Worm (Caenorhabditis elegans) whole organism, L3 larva: ENCODE results near the gene K08E7.8.

Source experiments
- ama-1 ChIP-seq: fragments of 150-350 bp; optimal IDR thresholded peaks from 2 replicates; lab custom pipeline; 2018
- ceh-16 ChIP-seq: sonication (generic microtip); optimal IDR thresholded peaks from 2 replicates; lab custom pipeline; 2017; ENCODE audit warnings: missing biosample characterization, missing genetic modification characterization
- ceh-82 ChIP-seq: fragments of 150-350 bp; optimal IDR thresholded peaks from 2 replicates; lab custom pipeline; 2014; ENCODE audit warnings: missing biosample characterization, missing genetic modification characterization
- ceh-9 ChIP-seq: sonication (generic microtip); optimal IDR thresholded peaks from 2 replicates; lab custom pipeline; 2018; ENCODE audit warnings: missing biosample characterization, missing genetic modification characterization
- daf-12 ChIP-seq: fragments of 150-350 bp; optimal IDR thresholded peaks from 2 replicates; lab custom pipeline; 2014; ENCODE audit warnings: missing biosample characterization, missing genetic modification reagents, missing genetic modification characterization
- egl-5 ChIP-seq: fragments of 150-350 bp; optimal IDR thresholded peaks from 2 replicates; lab custom pipeline; 2017; ENCODE audit warnings: missing biosample characterization, missing genetic modification reagents, missing genetic modification characterization, inconsistent platforms
- elt-2 ChIP-seq: sonication (generic microtip); optimal IDR thresholded peaks from 2 replicates; lab custom pipeline; 2016; ENCODE audit warnings: missing genetic modification reagents, mild to moderate bottlenecking, missing genetic modification characterization, missing compliant biosample characterization
- eor-1 ChIP-seq, 2 experiments: fragments of 150-350 bp; optimal IDR thresholded peaks; 2 replicates each; lab custom pipeline; 2014 to 2018; ENCODE audit warnings: missing biosample characterization in 2 of 2, missing genetic modification characterization in 2 of 2
- fkh-2 ChIP-seq: fragments of 150-350 bp; optimal IDR thresholded peaks from 2 replicates; lab custom pipeline; 2014; ENCODE audit warnings: missing biosample characterization, missing genetic modification reagents, missing genetic modification characterization
- hmg-11 ChIP-seq: sonication (generic microtip); optimal IDR thresholded peaks from 2 replicates; lab custom pipeline; 2016; ENCODE audit warnings: missing genetic modification characterization, missing compliant biosample characterization
- lin-39 ChIP-seq: fragments of 150-350 bp; optimal IDR thresholded peaks from 2 replicates; lab custom pipeline; 2018; ENCODE audit warnings: missing biosample characterization, missing genetic modification reagents, missing genetic modification characterization
- mdl-1 ChIP-seq: fragments of 150-350 bp; optimal IDR thresholded peaks from 2 replicates; lab custom pipeline; 2014; ENCODE audit warnings: missing biosample characterization, missing genetic modification characterization
- mml-1 ChIP-seq: fragments of 150-350 bp; sonication (generic microtip); optimal IDR thresholded peaks from 3 replicates; lab custom pipeline; 2014; ENCODE audit warnings: missing biosample characterization, missing genetic modification characterization
- nfya-1 ChIP-seq: sonication (generic microtip); optimal IDR thresholded peaks from 2 replicates; lab custom pipeline; 2017; ENCODE audit warnings: missing genetic modification characterization, mild to moderate bottlenecking, missing compliant biosample characterization, antibody characterized with exemption, moderate library complexity; ENCODE audit not compliant: insufficient read depth
- nhr-11 ChIP-seq: fragments of 150-350 bp; optimal IDR thresholded peaks from 2 replicates; lab custom pipeline; 2014; ENCODE audit warnings: missing biosample characterization, missing genetic modification characterization
- nhr-12 ChIP-seq: fragments of 150-350 bp; optimal IDR thresholded peaks from 2 replicates; lab custom pipeline; 2014; ENCODE audit warnings: missing biosample characterization, missing genetic modification characterization
- nhr-237 ChIP-seq: fragments of 150-350 bp; optimal IDR thresholded peaks from 2 replicates; lab custom pipeline; 2014; ENCODE audit warnings: missing biosample characterization, missing genetic modification characterization
- nhr-25 ChIP-seq: sonication (generic microtip); optimal IDR thresholded peaks from 2 replicates; lab custom pipeline; 2017; ENCODE audit warnings: missing biosample characterization, missing genetic modification characterization
- nhr-43 ChIP-seq: sonication (generic microtip); optimal IDR thresholded peaks from 2 replicates; lab custom pipeline; 2016; ENCODE audit warnings: mild to moderate bottlenecking, missing genetic modification characterization, missing compliant biosample characterization; ENCODE audit not compliant: poor library complexity, severe bottlenecking
- nhr-67 ChIP-seq: fragments of 150-350 bp; optimal IDR thresholded peaks from 2 replicates; lab custom pipeline; 2014; ENCODE audit warnings: missing biosample characterization, missing genetic modification characterization
- nhr-76 ChIP-seq: fragments of 150-350 bp; sonication (generic microtip); optimal IDR thresholded peaks from 5 replicates; lab custom pipeline; 2014; ENCODE audit warnings: missing biosample characterization, missing genetic modification characterization
- nhr-77 ChIP-seq: fragments of 150-350 bp; optimal IDR thresholded peaks from 2 replicates; lab custom pipeline; 2014; ENCODE audit warnings: missing biosample characterization, missing genetic modification characterization
- pha-4 ChIP-seq: fragments of 150-350 bp; optimal IDR thresholded peaks from 2 replicates; lab custom pipeline; 2014; ENCODE audit warnings: missing biosample characterization, missing genetic modification reagents, missing genetic modification characterization
- pqm-1 ChIP-seq: fragments of 150-350 bp; optimal IDR thresholded peaks from 2 replicates; lab custom pipeline; 2017; ENCODE audit warnings: missing biosample characterization, missing genetic modification characterization, inconsistent platforms
- skn-1 ChIP-seq: fragments of 150-350 bp; optimal IDR thresholded peaks from 2 replicates; lab custom pipeline; 2014; ENCODE audit warnings: missing biosample characterization, missing genetic modification characterization
- unc-39 ChIP-seq: sonication (generic microtip); optimal IDR thresholded peaks from 4 replicates; lab custom pipeline; 2017; ENCODE audit warnings: missing biosample characterization, missing genetic modification characterization
- unc-62 ChIP-seq: fragments of 150-350 bp; sonication (generic microtip); optimal IDR thresholded peaks from 4 replicates; lab custom pipeline; 2014; ENCODE audit warnings: missing biosample characterization, missing genetic modification reagents, missing genetic modification characterization
- zag-1 ChIP-seq: fragments of 150-350 bp; optimal IDR thresholded peaks from 2 replicates; lab custom pipeline; 2014; ENCODE audit warnings: missing biosample characterization, missing genetic modification characterization
- ztf-11 ChIP-seq: fragments of 150-350 bp; optimal IDR thresholded peaks from 2 replicates; lab custom pipeline; 2014; ENCODE audit warnings: missing biosample characterization, missing genetic modification characterization
- ztf-4 ChIP-seq: fragments of 150-350 bp; optimal IDR thresholded peaks from 2 replicates; lab custom pipeline; 2014; ENCODE audit warnings: missing biosample characterization, missing genetic modification characterization

Gene K08E7.8

ce11 chrIV:12620921-12621320 lies 35.1 kb upstream of the K08E7.8 start:
- no peak for TF ChIP-seq elt-2 (tag; lab: Kevin White, UChicago)
- no peak for TF ChIP-seq nhr-76 (tag; lab: Kevin White, UChicago)
- TF ChIP-seq pha-4 (tag; lab: Kevin White, UChicago), result no peak
- TF ChIP-seq nfya-1 (tag; lab: Kevin White, UChicago), result no peak
- no peak for TF ChIP-seq nhr-12 (tag; lab: Kevin White, UChicago)
- TF ChIP-seq mdl-1 (tag; lab: Kevin White, UChicago), result no peak
- no peak for TF ChIP-seq unc-62
- TF ChIP-seq nhr-11 (tag; lab: Kevin White, UChicago), result no peak
- TF ChIP-seq nhr-77 (tag; lab: Kevin White, UChicago), result no peak
- TF ChIP-seq hmg-11 (tag; lab: Kevin White, UChicago), result no peak
- TF ChIP-seq ceh-16, result no peak
- TF ChIP-seq, all 47 proteins: peak for 0

ce11 chrIV:12618877-12619276 lies 33.0 kb upstream of the K08E7.8 start:
- TF ChIP-seq ztf-11 (tag; lab: Kevin White, UChicago) (no peak), hmg-11 (tag; lab: Kevin White, UChicago) (no peak), fkh-2 (tag; lab: Kevin White, UChicago) (no peak), elt-2 (tag; lab: Kevin White, UChicago) (peak; percentile 11), nhr-25 (tag; lab: Kevin White, UChicago) (no peak), pqm-1 (no peak), nhr-237 (tag; lab: Kevin White, UChicago) (no peak), unc-39 (tag; lab: Kevin White, UChicago) (no peak), pha-4 (tag; lab: Kevin White, UChicago) (peak; percentile 61), daf-12 (no peak), unc-62 (no peak), ceh-9 (no peak), mml-1 (tag; lab: Kevin White, UChicago) (no peak), nfya-1 (tag; lab: Kevin White, UChicago) (peak; percentile 0)
- TF ChIP-seq, all 47 proteins: peak for 3

ce11 chrIV:12617934-12618333 lies 32.1 kb upstream of the K08E7.8 start:
- TF ChIP-seq ceh-82 (tag; lab: Kevin White, UChicago) (no peak), nhr-67 (tag; lab: Kevin White, UChicago) (no peak), ztf-4 (tag; lab: Kevin White, UChicago) (no peak), nhr-43 (tag; lab: Kevin White, UChicago) (no peak), lin-39 (no peak)

- TF ChIP-seq ceh-9, result no peak
- TF ChIP-seq nhr-25 (tag; lab: Kevin White, UChicago), result no peak
- TF ChIP-seq nfya-1 (tag; lab: Kevin White, UChicago), result peak; percentile 97
- TF ChIP-seq eor-1 (tag; optimal IDR thresholded peaks at IDR 0.05; lab: Kevin White, UChicago), result no peak
- TF ChIP-seq daf-12, result no peak
- TF ChIP-seq hmg-11 (tag; lab: Kevin White, UChicago), result peak; percentile 54
- TF ChIP-seq mml-1 (tag; lab: Kevin White, UChicago), result no peak
- peak; percentile 50 for TF ChIP-seq lin-39
These were observed 31.2 kb upstream of the K08E7.8 start for ce11 chrIV:12616943-12617689.

ce11 chrIV:12615122-12615745 lies 29.4 kb upstream of the K08E7.8 start:
- TF ChIP-seq nhr-43 (tag; lab: Kevin White, UChicago) (no peak), zag-1 (tag; lab: Kevin White, UChicago) (no peak), ama-1 (no peak), skn-1 (no peak), ztf-11 (tag; lab: Kevin White, UChicago) (no peak), nhr-67 (tag; lab: Kevin White, UChicago) (no peak), egl-5 (tag; lab: Kevin White, UChicago) (peak; percentile 82), unc-62 (no peak), nfya-1 (tag; lab: Kevin White, UChicago) (peak; percentile 15), fkh-2 (tag; lab: Kevin White, UChicago) (no peak)
